Worm (Caenorhabditis elegans) whole organism, mixed stage, embryonic: ENCODE measurements around the gene W02H5.2.
"Not testable (repeated sequence)": the region's sequence is repeated elsewhere in the genome, so short reads cannot be mapped to it uniquely, and the experiment has no call there.

Experiments
- M03D4.4 ChIP-seq: sonication (generic microtip); optimal IDR thresholded peaks from 2 replicates; lab custom pipeline; 2017; ENCODE audit warnings: mild to moderate bottlenecking, missing genetic modification characterization, missing compliant biosample characterization
- blmp-1 ChIP-seq: fragments of 150-350 bp; optimal IDR thresholded peaks from 2 replicates; lab custom pipeline; 2014; ENCODE audit warnings: missing biosample characterization, missing genetic modification characterization
- ceh-43 ChIP-seq: fragments of 200-800 bp; sonication (Bioruptor generic); optimal IDR thresholded peaks from 2 replicates; lab custom pipeline; 2018; ENCODE audit warnings: mild to moderate bottlenecking, missing genetic modification characterization, moderate library complexity, missing compliant biosample characterization
- ceh-83 ChIP-seq: fragments of 200-800 bp; sonication (Bioruptor generic); optimal IDR thresholded peaks from 2 replicates; lab custom pipeline; 2018; ENCODE audit warnings: mild to moderate bottlenecking, missing genetic modification characterization, missing compliant biosample characterization
- ces-1 ChIP-seq: fragments of 150-350 bp; optimal IDR thresholded peaks from 2 replicates; lab custom pipeline; 2014; ENCODE audit warnings: missing biosample characterization, missing genetic modification reagents, missing genetic modification characterization
- cnd-1 ChIP-seq: fragments of 200-800 bp; sonication (Bioruptor generic); optimal IDR thresholded peaks from 2 replicates; lab custom pipeline; 2018; ENCODE audit warnings: mild to moderate bottlenecking, missing genetic modification characterization, missing compliant biosample characterization
- drap-1 ChIP-seq: fragments of 200-800 bp; sonication (Bioruptor generic); optimal IDR thresholded peaks from 3 replicates; lab custom pipeline; 2018; ENCODE audit warnings: mild to moderate bottlenecking, missing genetic modification characterization, missing compliant biosample characterization
- elt-1 ChIP-seq: sonication (generic microtip); optimal IDR thresholded peaks from 2 replicates; lab custom pipeline; 2017; ENCODE audit warnings: missing genetic modification characterization, mild to moderate bottlenecking, missing compliant biosample characterization, antibody characterized with exemption, moderate library complexity, borderline replicate concordance; ENCODE audit not compliant: insufficient read depth
- elt-3 ChIP-seq: fragments of 150-350 bp; optimal IDR thresholded peaks from 2 replicates; lab custom pipeline; 2014; ENCODE audit warnings: missing biosample characterization, missing genetic modification characterization
- flh-1 ChIP-seq: fragments of 200-800 bp; sonication (Bioruptor generic); optimal IDR thresholded peaks from 2 replicates; lab custom pipeline; 2018; ENCODE audit warnings: mild to moderate bottlenecking, missing genetic modification characterization, moderate library complexity, missing compliant biosample characterization
- ham-2 ChIP-seq: fragments of 200-800 bp; sonication (Bioruptor generic); optimal IDR thresholded peaks from 2 replicates; lab custom pipeline; 2018; ENCODE audit warnings: mild to moderate bottlenecking, missing genetic modification characterization, missing compliant biosample characterization
- hlh-1 ChIP-seq: fragments of 150-350 bp; optimal IDR thresholded peaks from 2 replicates; lab custom pipeline; 2014; ENCODE audit warnings: missing biosample characterization, missing genetic modification reagents, missing genetic modification characterization
- lin-13 ChIP-seq: fragments of 150-350 bp; optimal IDR thresholded peaks from 2 replicates; lab custom pipeline; 2014; ENCODE audit warnings: missing biosample characterization, missing genetic modification characterization
- lin-32 ChIP-seq: fragments of 200-800 bp; sonication (Bioruptor generic); optimal IDR thresholded peaks from 2 replicates; lab custom pipeline; 2018; ENCODE audit warnings: mild to moderate bottlenecking, missing genetic modification characterization, missing compliant biosample characterization
- lsy-2 ChIP-seq: fragments of 150-350 bp; optimal IDR thresholded peaks from 2 replicates; lab custom pipeline; 2014; ENCODE audit warnings: missing biosample characterization, missing genetic modification characterization
- mab-5 ChIP-seq: fragments of 150-350 bp; optimal IDR thresholded peaks from 2 replicates; lab custom pipeline; 2014; ENCODE audit warnings: missing biosample characterization, missing genetic modification characterization
- mls-2 ChIP-seq: sonication (generic microtip); optimal IDR thresholded peaks from 2 replicates; lab custom pipeline; 2016; ENCODE audit warnings: mild to moderate bottlenecking, missing genetic modification characterization, moderate library complexity, missing compliant biosample characterization
- nhr-2 ChIP-seq: fragments of 150-350 bp; optimal IDR thresholded peaks from 2 replicates; lab custom pipeline; 2014; ENCODE audit warnings: missing biosample characterization, missing genetic modification characterization
- nhr-237 ChIP-seq: fragments of 150-350 bp; optimal IDR thresholded peaks from 2 replicates; lab custom pipeline; 2014; ENCODE audit warnings: missing biosample characterization, missing genetic modification characterization
- nhr-28 ChIP-seq: fragments of 150-350 bp; optimal IDR thresholded peaks from 2 replicates; lab custom pipeline; 2014; ENCODE audit warnings: missing biosample characterization, missing genetic modification characterization
- nhr-76 ChIP-seq: sonication (generic microtip); optimal IDR thresholded peaks from 2 replicates; lab custom pipeline; 2017; ENCODE audit warnings: missing biosample characterization, missing genetic modification characterization
- pha-4 ChIP-seq: fragments of 150-350 bp; optimal IDR thresholded peaks from 2 replicates; lab custom pipeline; 2018; ENCODE audit warnings: missing biosample characterization, missing genetic modification reagents, missing genetic modification characterization
- sem-2 ChIP-seq: fragments of 200-800 bp; sonication (Bioruptor generic); optimal IDR thresholded peaks from 2 replicates; lab custom pipeline; 2018; ENCODE audit warnings: mild to moderate bottlenecking, missing genetic modification characterization, missing compliant biosample characterization
- snpc-4 ChIP-seq: fragments of 150-350 bp; optimal IDR thresholded peaks from 2 replicates; lab custom pipeline; 2014; ENCODE audit warnings: missing biosample characterization, missing genetic modification characterization
- sptf-1 ChIP-seq: sonication (generic microtip); optimal IDR thresholded peaks from 2 replicates; lab custom pipeline; 2017; ENCODE audit warnings: mild to moderate bottlenecking, missing genetic modification characterization, moderate library complexity, missing compliant biosample characterization
- tbx-8 ChIP-seq: fragments of 200-800 bp; sonication (Bioruptor generic); optimal IDR thresholded peaks from 2 replicates; lab custom pipeline; 2018; ENCODE audit warnings: mild to moderate bottlenecking, missing genetic modification characterization, moderate library complexity, missing compliant biosample characterization
- unc-120 ChIP-seq: sonication (generic microtip); optimal IDR thresholded peaks from 2 replicates; lab custom pipeline; 2017; ENCODE audit warnings: missing genetic modification characterization, missing compliant biosample characterization; ENCODE audit not compliant: poor library complexity, severe bottlenecking
- unc-39 ChIP-seq: fragments of 150-350 bp; optimal IDR thresholded peaks from 2 replicates; lab custom pipeline; 2014; ENCODE audit warnings: missing biosample characterization, missing genetic modification characterization
- zip-8 ChIP-seq: fragments of 150-350 bp; optimal IDR thresholded peaks from 2 replicates; lab custom pipeline; 2014; ENCODE audit warnings: missing biosample characterization, missing genetic modification characterization
- ztf-11 ChIP-seq: fragments of 150-350 bp; optimal IDR thresholded peaks from 2 replicates; lab custom pipeline; 2014; ENCODE audit warnings: missing biosample characterization, missing genetic modification characterization

Gene W02H5.2

DNA sequence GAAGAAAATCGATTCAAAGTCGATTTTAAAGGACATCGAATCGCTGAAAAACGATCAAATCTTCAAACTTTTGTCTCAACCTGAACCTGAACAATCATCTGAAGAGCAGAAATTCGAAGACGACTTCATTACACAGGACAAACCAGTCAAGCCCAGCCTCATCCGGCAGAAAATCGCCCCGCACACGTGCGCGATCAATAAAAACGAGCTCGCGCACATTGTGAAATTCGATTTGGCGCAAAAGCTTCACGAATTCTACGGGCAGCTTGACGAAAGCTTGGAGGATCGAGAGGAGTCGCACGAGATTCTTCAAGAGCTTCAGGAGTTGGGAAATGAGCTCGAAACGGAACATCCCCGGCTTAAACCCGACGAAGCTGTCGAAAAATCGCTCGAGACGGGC lies at the start of gene W02H5.2:
TSS of gene W02H5.2 (plus strand) at position 301 of the 400 bp plus-strand sequence.
- TF ChIP-seq elt-1 (tag; lab: Kevin White, UChicago) (no peak), elt-3 (no peak), unc-39 (no peak), hlh-1 (tag; lab: Kevin White, UChicago) (no peak), tbx-8 (GFP tag; lab: Kevin White, UChicago) (no peak), nhr-237 (tag; lab: Kevin White, UChicago) (no peak)

DNA sequence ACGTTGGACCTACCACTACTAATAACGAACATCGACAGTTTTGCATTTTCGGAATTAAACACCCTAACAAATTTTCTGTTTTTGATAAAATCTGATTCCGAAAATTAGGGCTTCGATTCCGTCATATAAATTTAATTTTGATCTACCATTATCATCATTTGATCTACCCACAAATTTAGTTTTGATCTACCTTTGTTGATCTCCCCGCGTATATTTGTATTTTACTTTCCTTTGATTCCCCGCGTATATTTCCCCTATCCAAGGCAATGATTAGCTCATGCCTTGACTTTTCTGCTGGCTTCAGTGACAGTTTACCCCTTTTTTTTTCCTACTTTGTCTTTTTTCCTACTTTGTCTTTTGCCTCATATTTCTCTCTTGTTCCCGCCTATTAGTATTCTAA lies 49.3 kb upstream of the W02H5.2 start:
- TF ChIP-seq nhr-237 (tag; lab: Kevin White, UChicago) (no peak), M03D4.4 (tag; lab: Kevin White, UChicago) (no peak), ham-2 (GFP tag; lab: Kevin White, UChicago) (no peak), flh-1 (GFP tag; lab: Kevin White, UChicago) (no peak), sptf-1 (tag; lab: Kevin White, UChicago) (no peak), ceh-83 (GFP tag; lab: Kevin White, UChicago) (no peak), lin-13 (tag; lab: Kevin White, UChicago) (no peak), cnd-1 (tag; lab: Kevin White, UChicago) (no peak), lin-32 (GFP tag; lab: Kevin White, UChicago) (no peak), sem-2 (GFP tag; lab: Kevin White, UChicago) (no peak), elt-1 (tag; lab: Kevin White, UChicago) (no peak)

DNA sequence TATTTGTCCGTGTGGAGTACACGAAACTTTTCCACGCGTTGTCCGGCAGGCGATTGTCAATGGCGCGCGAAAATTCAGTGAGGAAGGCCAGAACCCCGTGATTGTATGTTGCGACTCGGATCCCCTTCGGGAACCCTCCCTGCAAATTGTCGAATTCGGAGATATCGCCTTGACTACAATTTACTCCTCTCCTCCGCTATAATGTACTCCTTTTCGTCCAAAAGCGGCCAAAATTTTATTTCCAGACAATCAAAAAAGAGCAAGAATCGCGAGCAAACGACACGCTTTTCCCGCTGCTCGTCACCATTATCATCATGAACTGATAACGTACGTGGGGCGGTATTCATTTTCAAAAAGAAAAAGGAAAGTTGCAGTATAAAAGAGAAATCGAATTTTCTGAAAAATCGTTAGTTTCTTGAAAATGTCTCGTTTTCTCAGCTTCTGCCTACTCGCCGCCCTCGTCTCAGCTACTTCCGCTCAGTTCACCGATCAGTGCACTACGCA lies 46.9 kb upstream of the W02H5.2 start, which contains the start of gene irg-3:
TSS of gene irg-3 (plus strand) at position 419 of the 504 bp plus-strand sequence.
- TF ChIP-seq blmp-1 (tag; lab: Kevin White, UChicago) (no peak), drap-1 (GFP tag; lab: Kevin White, UChicago) (no peak), snpc-4 (no peak), ceh-43 (GFP tag; lab: Kevin White, UChicago) (no peak), unc-120 (tag; lab: Kevin White, UChicago) (no peak), nhr-237 (tag; lab: Kevin White, UChicago) (no peak), pha-4 (no peak), nhr-28 (tag; lab: Kevin White, UChicago) (no peak), tbx-8 (GFP tag; lab: Kevin White, UChicago) (no peak), ces-1 (GFP tag; lab: Kevin White, UChicago) (no peak), flh-1 (GFP tag; lab: Kevin White, UChicago) (no peak), M03D4.4 (tag; lab: Kevin White, UChicago) (no peak), lin-32 (GFP tag; lab: Kevin White, UChicago) (no peak), ztf-11 (tag; lab: Kevin White, UChicago) (no peak), sptf-1 (tag; lab: Kevin White, UChicago) (no peak), lsy-2 (tag; lab: Kevin White, UChicago) (no peak), elt-1 (tag; lab: Kevin White, UChicago) (no peak), mab-5 (tag; lab: Kevin White, UChicago) (no peak)
- TF ChIP-seq, all 35 proteins: peak for 0

DNA sequence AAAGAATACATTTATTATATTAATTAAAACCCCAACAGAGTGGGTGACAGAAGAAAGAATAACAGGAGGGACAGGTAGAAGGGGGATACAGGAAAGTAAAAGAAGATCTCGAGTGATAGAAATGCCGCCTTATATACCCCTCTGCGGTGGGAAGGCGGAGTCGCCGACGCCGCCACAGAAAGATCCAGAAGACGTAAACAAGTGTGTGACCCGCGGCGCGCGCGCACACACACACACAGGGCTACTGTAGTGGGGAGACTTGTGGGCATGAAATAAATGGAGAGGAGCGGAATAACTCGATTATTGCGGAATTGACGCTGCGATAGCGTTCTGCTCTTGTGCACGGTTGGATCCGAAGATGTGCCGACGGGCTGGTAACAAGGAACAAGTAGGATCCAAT lies 43.4 kb upstream of the W02H5.2 start:
- TF ChIP-seq ztf-11 (tag; lab: Kevin White, UChicago) (no peak), ceh-43 (GFP tag; lab: Kevin White, UChicago) (no peak), cnd-1 (tag; lab: Kevin White, UChicago) (no peak), ceh-83 (GFP tag; lab: Kevin White, UChicago) (no peak), nhr-76 (no peak), sptf-1 (tag; lab: Kevin White, UChicago) (no peak), pha-4 (no peak), nhr-237 (tag; lab: Kevin White, UChicago) (no peak), nhr-2 (tag; lab: Kevin White, UChicago) (no peak), mls-2 (tag; lab: Kevin White, UChicago) (no peak), elt-3 (no peak), unc-120 (tag; lab: Kevin White, UChicago) (no peak), nhr-28 (tag; lab: Kevin White, UChicago) (no peak)

DNA sequence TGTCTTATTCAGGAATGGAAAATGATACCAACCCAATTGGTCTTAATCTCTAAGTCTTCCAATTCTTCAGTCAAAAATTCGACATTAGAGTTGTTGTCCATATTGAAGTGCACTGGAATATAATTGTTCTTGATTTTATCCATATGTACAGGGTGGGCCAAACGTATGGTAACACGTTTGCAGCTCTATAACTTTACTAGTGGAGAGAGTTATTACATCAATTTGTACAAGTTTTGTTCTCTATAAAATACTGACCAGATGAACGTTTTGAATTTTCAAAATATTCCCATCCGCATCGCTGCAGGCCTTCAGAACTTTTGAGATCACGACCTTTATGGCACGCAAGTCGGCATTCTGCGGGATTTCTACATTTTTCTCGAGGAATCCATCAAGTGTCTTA lies 40.3 kb upstream of the W02H5.2 start, which contains the start of gene F53E10.5:
TSS of gene F53E10.5 (minus strand) at position 101 of the 400 bp plus-strand sequence.
- TF ChIP-seq zip-8; mab-5 (tag; lab: Kevin White, UChicago); ztf-11 (tag; lab: Kevin White, UChicago): not testable (repeated sequence)
